Fruit fly (Drosophila melanogaster) whole organism, prepupa: ENCODE results near the gene CG12728.

ENCODE experiments used
- CG34406 ChIP-seq: fragments of 200-800 bp; sonication (Bioruptor generic); optimal IDR thresholded peaks from 3 replicates; lab custom pipeline; 2016; ENCODE audit warnings: missing biosample characterization, missing genetic modification characterization
- CG6276 ChIP-seq: fragments of 200-800 bp; sonication (Bioruptor generic); optimal IDR thresholded peaks from 2 replicates; lab custom pipeline; 2017; ENCODE audit warnings: missing biosample characterization, mild to moderate bottlenecking, missing genetic modification characterization
- CG6854 ChIP-seq: fragments of 200-800 bp; sonication (Bioruptor generic); optimal IDR thresholded peaks from 2 replicates; lab custom pipeline; 2017; ENCODE audit warnings: missing biosample characterization, mild to moderate bottlenecking, missing genetic modification characterization
- CG8319 ChIP-seq: fragments of 200-800 bp; sonication (Bioruptor generic); optimal IDR thresholded peaks from 3 replicates; lab custom pipeline; 2016; ENCODE audit warnings: missing biosample characterization, missing genetic modification characterization
- CG8632 ChIP-seq: fragments of 200-800 bp; sonication (Bioruptor generic); optimal IDR thresholded peaks from 3 replicates; lab custom pipeline; 2016; ENCODE audit warnings: missing biosample characterization, missing genetic modification characterization
- Hr39 ChIP-seq: fragments of 200-800 bp; sonication (Bioruptor generic); optimal IDR thresholded peaks from 2 replicates; lab custom pipeline; 2016; ENCODE audit warnings: missing biosample characterization, missing genetic modification characterization
- Hr4 ChIP-seq: fragments of 200-800 bp; sonication (Bioruptor generic); optimal IDR thresholded peaks from 3 replicates; lab custom pipeline; 2016; ENCODE audit warnings: missing biosample characterization, missing genetic modification characterization
- fd59A ChIP-seq: fragments of 200-800 bp; sonication (Bioruptor generic); optimal IDR thresholded peaks from 2 replicates; lab custom pipeline; 2017; ENCODE audit warnings: missing biosample characterization, mild to moderate bottlenecking, missing genetic modification characterization, missing genetic modification reagents

dm6 chrX:5941824-5942223 is 582 bp upstream of the CG12728 start:
- TF ChIP-seq Hr4 (no peak), CG34406 (GFP tag; lab: Kevin White, UChicago) (no peak), CG8319 (GFP tag; lab: Kevin White, UChicago) (no peak), CG8632 (GFP tag; lab: Kevin White, UChicago) (no peak), Hr39 (no peak), CG6276 (no peak), CG6854 (GFP tag; lab: Kevin White, UChicago) (no peak), fd59A (GFP tag; lab: Kevin White, UChicago) (no peak)
